Worm (Caenorhabditis elegans) whole organism, early embryonic: ENCODE data around the gene rpb-11.
A peak's percentile ranks its signal among the peaks of the same experiment; 100 is the strongest.

Experiments used
- B0310.2 ChIP-seq: sonication (generic microtip); optimal IDR thresholded peaks from 2 replicates; lab custom pipeline; 2016; ENCODE audit warnings: mild to moderate bottlenecking, missing genetic modification characterization, missing compliant biosample characterization
- F13C5.2 ChIP-seq: sonication (generic microtip); optimal IDR thresholded peaks from 2 replicates; lab custom pipeline; 2017; ENCODE audit warnings: mild to moderate bottlenecking, missing genetic modification characterization, inconsistent platforms, missing compliant biosample characterization
- aly-1 ChIP-seq: sonication (generic microtip); optimal IDR thresholded peaks from 2 replicates; lab custom pipeline; 2016; ENCODE audit warnings: missing genetic modification characterization, missing compliant biosample characterization
- ama-1 ChIP-seq: fragments of 150-350 bp; optimal IDR thresholded peaks from 2 replicates; lab custom pipeline; 2014
- ceh-13 ChIP-seq: fragments of 200-800 bp; sonication (Bioruptor generic); optimal IDR thresholded peaks from 2 replicates; lab custom pipeline; 2018; ENCODE audit warnings: mild to moderate bottlenecking, missing genetic modification characterization, missing compliant biosample characterization
- ceh-36 ChIP-seq: sonication (generic microtip); optimal IDR thresholded peaks from 2 replicates; lab custom pipeline; 2016; ENCODE audit warnings: missing genetic modification characterization, inconsistent platforms, missing compliant biosample characterization
- ets-7 ChIP-seq: sonication (generic microtip); optimal IDR thresholded peaks from 2 replicates; lab custom pipeline; 2016; ENCODE audit warnings: missing genotype, missing genetic modification characterization, missing compliant biosample characterization
- flt-1 ChIP-seq: fragments of 200-800 bp; sonication (Bioruptor generic); IDR thresholded peaks from 2 replicates; pipeline ENCODE4 v1.3.6; 2022; ENCODE audit warnings: missing genetic modification characterization, missing compliant biosample characterization
- hmbx-1 ChIP-seq: sonication (generic microtip); optimal IDR thresholded peaks from 2 replicates; lab custom pipeline; 2016; ENCODE audit warnings: mild to moderate bottlenecking, missing genetic modification characterization, missing compliant biosample characterization
- hmg-4 ChIP-seq: fragments of 200-800 bp; sonication (Bioruptor generic); optimal IDR thresholded peaks from 2 replicates; lab custom pipeline; 2018; ENCODE audit warnings: mild to moderate bottlenecking, missing genetic modification characterization, missing compliant biosample characterization
- hnd-1 ChIP-seq: sonication (generic microtip); optimal IDR thresholded peaks from 2 replicates; lab custom pipeline; 2016; ENCODE audit warnings: missing genetic modification characterization, missing compliant biosample characterization
- pes-1 ChIP-seq: fragments of 200-800 bp; sonication (Bioruptor generic); IDR thresholded peaks from 2 replicates; pipeline ENCODE4 v1.3.6; 2022; ENCODE audit warnings: missing genetic modification reagents, missing genetic modification characterization, missing compliant biosample characterization
- scrt-1 ChIP-seq: fragments of 200-800 bp; sonication (Bioruptor generic); IDR thresholded peaks from 2 replicates; pipeline ENCODE4 v1.3.6; 2022; ENCODE audit warnings: missing genetic modification characterization, missing compliant biosample characterization
- sea-1 ChIP-seq: fragments of 200-800 bp; sonication (Bioruptor generic); conservative IDR thresholded peaks from 2 replicates; pipeline ENCODE4 v1.3.6; 2022; ENCODE audit warnings: missing genetic modification characterization, missing compliant biosample characterization
- tbx-11 ChIP-seq: fragments of 200-800 bp; sonication (Bioruptor generic); IDR thresholded peaks from 2 replicates; pipeline ENCODE4 v1.3.6; 2022; ENCODE audit warnings: missing genetic modification characterization, missing compliant biosample characterization
- tbx-37 ChIP-seq: fragments of 200-800 bp; sonication (Bioruptor generic); conservative IDR thresholded peaks from 2 replicates; pipeline ENCODE4 v1.3.6; 2022; ENCODE audit warnings: missing genetic modification reagents, missing genetic modification characterization, missing compliant biosample characterization
- tra-4 ChIP-seq: sonication (generic microtip); optimal IDR thresholded peaks from 2 replicates; lab custom pipeline; 2017; ENCODE audit warnings: missing genetic modification characterization, missing compliant biosample characterization

rpb-11 gene

DNA sequence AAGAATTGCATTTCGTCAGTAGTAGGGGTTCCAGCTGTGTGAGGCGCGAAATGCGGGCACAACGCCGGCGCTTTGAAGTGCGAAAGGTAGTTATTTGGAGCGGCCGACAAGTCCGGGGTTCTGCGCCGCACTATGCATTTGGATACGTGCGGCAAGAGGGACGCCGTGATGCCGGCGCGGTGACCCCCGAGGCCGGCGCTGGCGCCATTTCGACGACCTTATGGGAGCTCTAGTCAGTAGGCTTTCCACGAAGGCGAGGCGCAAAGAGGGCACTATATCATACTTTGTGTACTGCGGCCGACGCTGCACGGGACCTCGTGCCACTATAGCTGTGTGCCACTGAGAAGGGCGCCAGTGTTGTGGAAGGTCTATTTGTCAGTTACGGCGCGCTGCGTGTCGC is 36.9 kb downstream of the rpb-11 start:
- peak; percentile 42 for TF ChIP-seq aly-1 (tag; lab: Kevin White, UChicago)
- no peak for TF ChIP-seq pes-1 (GFP tag; lab: Robert Waterston, UW)

DNA sequence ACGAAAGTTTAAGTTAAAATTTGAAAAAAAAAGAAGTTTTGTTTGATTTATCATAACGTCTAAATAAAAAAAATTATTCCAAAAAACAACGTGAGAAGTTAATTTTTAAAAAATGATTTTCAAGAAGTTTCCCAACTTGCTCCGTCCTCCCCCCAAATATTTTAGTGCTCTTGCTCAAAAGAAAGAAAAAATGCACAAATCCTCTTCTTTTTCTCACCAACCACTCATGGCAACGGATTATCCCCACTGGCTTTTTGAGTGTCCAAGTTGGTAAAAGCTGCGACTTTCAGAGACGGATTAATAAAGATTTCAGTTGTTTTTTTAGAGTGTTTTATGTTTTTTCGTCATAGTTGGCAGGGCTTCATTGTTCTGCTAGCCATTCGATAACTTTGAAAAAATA is 37.6 kb downstream of the rpb-11 start, which contains the start of gene Y39G8C.2:
Gene Y39G8C.2 (minus strand): TSS at position 101 of the 400 bp plus-strand sequence.
- TF ChIP-seq sea-1 (GFP tag; lab: Robert Waterston, UW), result no peak

DNA sequence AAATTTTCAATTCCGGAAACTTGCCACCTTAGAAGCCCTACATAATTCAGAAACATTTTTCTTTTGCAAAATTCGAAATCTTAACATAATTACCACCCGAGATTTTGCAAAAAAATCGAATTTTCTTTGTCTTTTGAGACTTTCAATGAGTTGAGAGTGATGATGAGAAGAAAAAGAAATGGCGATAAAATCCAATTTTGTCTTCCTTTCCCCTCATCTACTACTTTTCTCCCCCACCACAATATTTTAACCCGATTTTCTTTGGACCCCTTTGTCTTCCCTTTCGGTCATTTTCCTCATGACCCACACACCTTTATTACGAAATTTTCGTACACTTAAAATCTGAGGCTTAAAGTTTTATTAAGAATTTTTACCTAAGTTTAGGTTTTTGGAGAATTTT is 38.5 kb downstream of the rpb-11 start:
- TF ChIP-seq tbx-11 (GFP tag; lab: Robert Waterston, UW), result no peak

DNA sequence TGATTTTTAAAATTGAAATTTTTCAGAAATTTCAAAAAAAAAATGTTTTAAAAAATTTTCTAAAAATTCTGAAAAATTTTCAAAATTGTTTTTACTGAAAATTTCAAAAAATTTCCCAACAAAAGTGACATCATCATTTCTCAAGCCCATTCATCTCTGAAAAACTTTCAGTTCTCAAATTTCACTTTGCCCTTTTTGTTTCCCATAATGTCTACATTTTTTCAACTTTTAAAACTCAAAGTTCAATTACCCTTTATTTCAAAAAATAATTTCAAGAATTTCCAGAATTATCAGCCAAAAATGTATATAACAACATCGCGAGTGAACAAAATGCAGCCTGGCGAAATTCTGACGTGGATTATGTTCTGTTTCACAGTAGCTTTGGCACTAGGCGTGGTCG is 41.1 kb downstream of the rpb-11 start, which contains the start of gene bkip-1:
Gene bkip-1 (plus strand): TSS at position 301 of the 400 bp plus-strand sequence.
- TF ChIP-seq ceh-13 (GFP tag; lab: Kevin White, UChicago), result no peak
- TF ChIP-seq tbx-37 (GFP tag; lab: Robert Waterston, UW), result no peak
- no peak for TF ChIP-seq ama-1 (lab: Kevin White, UChicago)
- no peak for TF ChIP-seq flt-1 (GFP tag; lab: Robert Waterston, UW)
- TF ChIP-seq scrt-1, result no peak
- no peak for TF ChIP-seq ceh-36 (tag; lab: Kevin White, UChicago)
- no peak for TF ChIP-seq hmg-4 (GFP tag; lab: Kevin White, UChicago)
- TF ChIP-seq sea-1 (GFP tag; lab: Robert Waterston, UW), result no peak
- no peak for TF ChIP-seq tra-4 (tag; lab: Kevin White, UChicago)
- no peak for TF ChIP-seq pes-1 (GFP tag; lab: Robert Waterston, UW)
- no peak for TF ChIP-seq hnd-1 (tag; lab: Kevin White, UChicago)
- no peak for TF ChIP-seq F13C5.2
- no peak for TF ChIP-seq aly-1 (tag; lab: Kevin White, UChicago)
- no peak for TF ChIP-seq B0310.2 (tag; lab: Kevin White, UChicago)
- no peak for TF ChIP-seq tbx-11 (GFP tag; lab: Robert Waterston, UW)

DNA sequence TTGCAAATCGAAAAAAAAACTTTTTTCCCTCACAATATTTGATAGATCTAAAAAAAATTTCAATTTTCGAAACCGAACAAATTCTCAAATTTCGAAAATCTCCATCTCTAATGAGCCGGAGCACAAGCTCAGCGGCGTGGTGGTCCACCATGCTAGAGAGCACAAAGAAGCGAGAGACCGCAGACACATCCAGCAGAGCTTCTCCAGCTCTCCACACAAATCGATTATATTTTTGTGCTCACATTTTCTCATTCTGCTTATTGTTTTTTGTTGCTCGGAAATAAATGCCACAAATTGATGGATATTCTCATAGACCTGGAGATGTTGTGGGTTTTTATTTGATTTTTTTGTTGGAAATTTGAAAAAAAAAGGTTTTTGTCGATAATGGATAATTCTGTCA is 42.2 kb downstream of the rpb-11 start:
- TF ChIP-seq ama-1 (lab: Kevin White, UChicago) (no peak), tra-4 (tag; lab: Kevin White, UChicago) (no peak)

DNA sequence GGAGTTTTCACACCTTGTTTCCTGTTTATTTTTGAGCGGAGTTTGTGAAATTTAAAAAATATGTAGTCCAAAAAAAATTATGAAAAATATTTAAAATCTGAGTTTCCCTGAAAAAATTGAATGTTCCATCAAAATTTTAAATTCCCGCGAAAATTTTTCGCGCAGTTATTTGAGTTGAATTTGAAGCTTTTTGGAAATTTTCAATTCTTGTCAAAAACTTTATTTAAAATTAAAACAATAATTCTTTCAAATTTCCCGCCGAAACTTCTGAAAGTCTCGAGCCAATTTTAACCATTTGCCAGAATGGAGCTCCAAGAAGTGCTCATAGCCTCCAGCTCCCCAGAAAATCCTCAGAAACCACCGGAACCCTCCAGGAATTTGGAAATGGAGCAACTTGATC is 44.6 kb downstream of the rpb-11 start, which contains the start of gene gur-4:
Gene gur-4 (plus strand): TSS at position 301 of the 400 bp plus-strand sequence.
- TF ChIP-seq hmg-4 (GFP tag; lab: Kevin White, UChicago), result no peak
- TF ChIP-seq hnd-1 (tag; lab: Kevin White, UChicago), result no peak
- TF ChIP-seq B0310.2 (tag; lab: Kevin White, UChicago), result no peak
- no peak for TF ChIP-seq sea-1 (GFP tag; lab: Robert Waterston, UW)
- no peak for TF ChIP-seq scrt-1
- no peak for TF ChIP-seq ets-7 (tag; lab: Kevin White, UChicago)
- no peak for TF ChIP-seq ama-1 (lab: Kevin White, UChicago)
- no peak for TF ChIP-seq tra-4 (tag; lab: Kevin White, UChicago)
- TF ChIP-seq F13C5.2, result no peak
- TF ChIP-seq pes-1 (GFP tag; lab: Robert Waterston, UW), result no peak
- no peak for TF ChIP-seq aly-1 (tag; lab: Kevin White, UChicago)
- TF ChIP-seq ceh-36 (tag; lab: Kevin White, UChicago), result no peak
- no peak for TF ChIP-seq tbx-37 (GFP tag; lab: Robert Waterston, UW)
- no peak for TF ChIP-seq ceh-13 (GFP tag; lab: Kevin White, UChicago)
- no peak for TF ChIP-seq flt-1 (GFP tag; lab: Robert Waterston, UW)

DNA sequence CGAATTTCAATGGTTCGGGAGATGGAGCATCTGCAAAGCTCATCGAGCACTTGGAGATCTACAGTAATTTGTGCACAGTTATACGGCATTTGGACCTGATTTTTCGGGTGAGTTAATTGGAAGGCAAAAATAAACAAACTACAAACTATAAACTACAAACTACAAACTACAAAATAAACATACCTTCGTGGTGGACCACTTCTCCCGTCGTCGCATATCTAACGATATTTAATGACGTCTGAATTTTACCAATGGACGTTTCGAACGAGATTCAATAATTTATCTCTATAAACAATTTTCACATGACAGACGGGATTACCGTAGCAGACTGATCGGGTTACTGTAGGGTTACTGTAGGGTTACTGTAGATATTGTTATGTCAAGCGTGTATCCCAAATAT is 46.3 kb downstream of the rpb-11 start:
- TF ChIP-seq sea-1 (GFP tag; lab: Robert Waterston, UW) (no peak), F13C5.2 (no peak), tbx-11 (GFP tag; lab: Robert Waterston, UW) (no peak), pes-1 (GFP tag; lab: Robert Waterston, UW) (no peak), hmg-4 (GFP tag; lab: Kevin White, UChicago) (no peak), B0310.2 (tag; lab: Kevin White, UChicago) (no peak), ets-7 (tag; lab: Kevin White, UChicago) (no peak), aly-1 (tag; lab: Kevin White, UChicago) (no peak), hmbx-1 (tag; lab: Kevin White, UChicago) (no peak)

DNA sequence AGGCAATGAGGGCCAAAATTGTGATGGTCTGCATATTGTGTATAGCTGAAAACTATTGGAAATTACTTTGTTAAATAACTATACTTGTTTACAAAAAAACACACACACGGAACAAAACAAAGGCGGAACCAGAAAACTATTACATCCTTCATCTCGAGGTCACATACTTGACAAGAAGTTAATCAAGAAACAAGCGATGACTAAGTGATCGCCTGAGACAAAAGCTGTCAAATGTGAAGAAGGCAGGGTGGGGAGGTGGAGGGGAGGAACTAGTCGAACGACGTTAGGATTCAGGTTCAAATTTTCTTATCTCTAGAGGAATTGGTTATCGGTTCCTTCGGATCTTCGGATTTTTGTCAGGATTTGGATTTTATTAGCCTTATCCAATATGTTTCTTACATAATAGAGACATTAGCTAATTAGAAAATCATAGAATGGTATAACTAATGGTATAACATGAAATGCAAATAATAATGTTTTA is 49.3 kb downstream of the rpb-11 start, which contains the start of gene cpg-7:
Gene cpg-7 (minus strand): TSS at position 51 of the 481 bp plus-strand sequence.
- no peak for TF ChIP-seq ceh-36 (tag; lab: Kevin White, UChicago)
- TF ChIP-seq hmbx-1 (tag; lab: Kevin White, UChicago), result no peak
- no peak for TF ChIP-seq tbx-11 (GFP tag; lab: Robert Waterston, UW)
- no peak for TF ChIP-seq hmg-4 (GFP tag; lab: Kevin White, UChicago)
- no peak for TF ChIP-seq flt-1 (GFP tag; lab: Robert Waterston, UW)
- no peak for TF ChIP-seq hnd-1 (tag; lab: Kevin White, UChicago)
- TF ChIP-seq F13C5.2, result no peak
- no peak for TF ChIP-seq scrt-1
- TF ChIP-seq ceh-13 (GFP tag; lab: Kevin White, UChicago), result no peak
- TF ChIP-seq ets-7 (tag; lab: Kevin White, UChicago), result no peak
- no peak for TF ChIP-seq tra-4 (tag; lab: Kevin White, UChicago)
- no peak for TF ChIP-seq B0310.2 (tag; lab: Kevin White, UChicago)
- no peak for TF ChIP-seq pes-1 (GFP tag; lab: Robert Waterston, UW)
- no peak for TF ChIP-seq aly-1 (tag; lab: Kevin White, UChicago)
- TF ChIP-seq ama-1 (lab: Kevin White, UChicago), result no peak
- no peak for TF ChIP-seq tbx-37 (GFP tag; lab: Robert Waterston, UW)
